Worm (Caenorhabditis elegans) whole organism, early embryonic: ENCODE data around the gene str-131.
A peak's percentile ranks its signal among the peaks of the same experiment; 100 is the strongest.

Source experiments
- B0310.2 ChIP-seq: sonication (generic microtip); optimal IDR thresholded peaks from 2 replicates; lab custom pipeline; 2016; ENCODE audit warnings: mild to moderate bottlenecking, missing genetic modification characterization, missing compliant biosample characterization
- F13C5.2 ChIP-seq: sonication (generic microtip); optimal IDR thresholded peaks from 2 replicates; lab custom pipeline; 2017; ENCODE audit warnings: mild to moderate bottlenecking, missing genetic modification characterization, inconsistent platforms, missing compliant biosample characterization
- aly-1 ChIP-seq: sonication (generic microtip); optimal IDR thresholded peaks from 2 replicates; lab custom pipeline; 2016; ENCODE audit warnings: missing genetic modification characterization, missing compliant biosample characterization
- ama-1 ChIP-seq: fragments of 150-350 bp; optimal IDR thresholded peaks from 2 replicates; lab custom pipeline; 2014
- ceh-13 ChIP-seq: fragments of 200-800 bp; sonication (Bioruptor generic); optimal IDR thresholded peaks from 2 replicates; lab custom pipeline; 2018; ENCODE audit warnings: mild to moderate bottlenecking, missing genetic modification characterization, missing compliant biosample characterization
- ceh-36 ChIP-seq: sonication (generic microtip); optimal IDR thresholded peaks from 2 replicates; lab custom pipeline; 2016; ENCODE audit warnings: missing genetic modification characterization, inconsistent platforms, missing compliant biosample characterization
- ets-7 ChIP-seq: sonication (generic microtip); optimal IDR thresholded peaks from 2 replicates; lab custom pipeline; 2016; ENCODE audit warnings: missing genotype, missing genetic modification characterization, missing compliant biosample characterization
- flt-1 ChIP-seq: fragments of 200-800 bp; sonication (Bioruptor generic); IDR thresholded peaks from 2 replicates; pipeline ENCODE4 v1.3.6; 2022; ENCODE audit warnings: missing genetic modification characterization, missing compliant biosample characterization
- hmbx-1 ChIP-seq: sonication (generic microtip); optimal IDR thresholded peaks from 2 replicates; lab custom pipeline; 2016; ENCODE audit warnings: mild to moderate bottlenecking, missing genetic modification characterization, missing compliant biosample characterization
- hmg-4 ChIP-seq: fragments of 200-800 bp; sonication (Bioruptor generic); optimal IDR thresholded peaks from 2 replicates; lab custom pipeline; 2018; ENCODE audit warnings: mild to moderate bottlenecking, missing genetic modification characterization, missing compliant biosample characterization
- hnd-1 ChIP-seq: sonication (generic microtip); optimal IDR thresholded peaks from 2 replicates; lab custom pipeline; 2016; ENCODE audit warnings: missing genetic modification characterization, missing compliant biosample characterization
- pes-1 ChIP-seq: fragments of 200-800 bp; sonication (Bioruptor generic); IDR thresholded peaks from 2 replicates; pipeline ENCODE4 v1.3.6; 2022; ENCODE audit warnings: missing genetic modification reagents, missing genetic modification characterization, missing compliant biosample characterization
- scrt-1 ChIP-seq: fragments of 200-800 bp; sonication (Bioruptor generic); IDR thresholded peaks from 2 replicates; pipeline ENCODE4 v1.3.6; 2022; ENCODE audit warnings: missing genetic modification characterization, missing compliant biosample characterization
- sea-1 ChIP-seq: fragments of 200-800 bp; sonication (Bioruptor generic); conservative IDR thresholded peaks from 2 replicates; pipeline ENCODE4 v1.3.6; 2022; ENCODE audit warnings: missing genetic modification characterization, missing compliant biosample characterization
- tbx-11 ChIP-seq: fragments of 200-800 bp; sonication (Bioruptor generic); IDR thresholded peaks from 2 replicates; pipeline ENCODE4 v1.3.6; 2022; ENCODE audit warnings: missing genetic modification characterization, missing compliant biosample characterization
- tbx-37 ChIP-seq: fragments of 200-800 bp; sonication (Bioruptor generic); conservative IDR thresholded peaks from 2 replicates; pipeline ENCODE4 v1.3.6; 2022; ENCODE audit warnings: missing genetic modification reagents, missing genetic modification characterization, missing compliant biosample characterization
- tra-4 ChIP-seq: sonication (generic microtip); optimal IDR thresholded peaks from 2 replicates; lab custom pipeline; 2017; ENCODE audit warnings: missing genetic modification characterization, missing compliant biosample characterization

str-131 gene

DNA sequence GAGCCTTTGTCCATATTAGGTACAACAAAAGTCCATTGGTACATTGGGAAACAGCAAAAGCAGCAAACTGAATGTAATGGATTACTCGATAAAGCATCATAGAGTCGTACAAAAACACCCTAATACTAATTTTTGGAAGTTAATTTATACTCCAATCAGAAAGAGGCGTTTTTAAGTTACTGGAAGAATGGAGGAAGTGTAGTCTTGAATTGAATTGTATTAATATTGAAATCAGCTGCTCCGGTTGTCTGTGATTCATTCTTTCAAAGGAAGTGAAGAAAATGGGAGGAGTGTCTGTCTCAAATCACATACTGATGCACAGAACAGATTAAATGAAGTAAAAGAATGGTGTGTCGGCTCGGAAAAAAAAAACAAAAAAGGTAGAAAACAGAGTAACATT lies at the start of gene str-131:
TSS of gene str-131 (minus strand) at position 101 of the 400 bp plus-strand sequence.
- TF ChIP-seq tbx-11 (GFP tag; lab: Robert Waterston, UW) (no peak), ets-7 (tag; lab: Kevin White, UChicago) (no peak), tbx-37 (GFP tag; lab: Robert Waterston, UW) (no peak), hmg-4 (GFP tag; lab: Kevin White, UChicago) (no peak), sea-1 (no peak), hmbx-1 (no peak), tra-4 (tag; lab: Kevin White, UChicago) (no peak), flt-1 (GFP tag; lab: Robert Waterston, UW) (no peak), B0310.2 (tag; lab: Kevin White, UChicago) (no peak), ama-1 (no peak), hnd-1 (tag; lab: Kevin White, UChicago) (no peak), scrt-1 (GFP tag; lab: Robert Waterston, UW) (no peak), aly-1 (no peak), pes-1 (no peak), F13C5.2 (tag; lab: Kevin White, UChicago) (no peak), ceh-36 (tag; lab: Kevin White, UChicago) (no peak), ceh-13 (no peak)

ce11 chrV:8130812-8131211 lies 49.3 kb upstream of the str-131 start:
- TF ChIP-seq ceh-36 (tag; lab: Kevin White, UChicago) (no peak), pes-1 (no peak), hmg-4 (GFP tag; lab: Kevin White, UChicago) (no peak), hmbx-1 (no peak), tra-4 (tag; lab: Kevin White, UChicago) (no peak), hnd-1 (tag; lab: Kevin White, UChicago) (no peak), flt-1 (GFP tag; lab: Robert Waterston, UW) (no peak), ceh-13 (no peak), sea-1 (no peak), scrt-1 (GFP tag; lab: Robert Waterston, UW) (no peak), tbx-37 (GFP tag; lab: Robert Waterston, UW) (no peak)

ce11 chrV:8130149-8130661 lies 48.7 kb upstream of the str-131 start, which contains the start of gene snap-1:
TSS of gene snap-1 (plus strand) at chrV:8130611.
- TF ChIP-seq aly-1 (no peak), pes-1 (no peak), ceh-36 (tag; lab: Kevin White, UChicago) (no peak), hmg-4 (GFP tag; lab: Kevin White, UChicago) (no peak), scrt-1 (GFP tag; lab: Robert Waterston, UW) (no peak), B0310.2 (tag; lab: Kevin White, UChicago) (no peak), flt-1 (GFP tag; lab: Robert Waterston, UW) (no peak), hnd-1 (tag; lab: Kevin White, UChicago) (no peak), ceh-13 (no peak), hmbx-1 (no peak), F13C5.2 (tag; lab: Kevin White, UChicago) (no peak), tbx-11 (GFP tag; lab: Robert Waterston, UW) (no peak), tbx-37 (GFP tag; lab: Robert Waterston, UW) (no peak)

- TF ChIP-seq tbx-11 (GFP tag; lab: Robert Waterston, UW) = 0 out of 2 replicates have a peak, but pooled peaks have one; percentile 35
- no peak for TF ChIP-seq hnd-1 (tag; lab: Kevin White, UChicago)
- TF ChIP-seq tra-4 (tag; lab: Kevin White, UChicago) = no peak
These were observed 48.2 kb upstream of the str-131 start for ce11 chrV:8129719-8130118.

ce11 chrV:8129252-8129651 lies 47.8 kb upstream of the str-131 start, which contains the start of gene spr-1:
TSS of gene spr-1 (minus strand) at chrV:8129352.
- no peak for TF ChIP-seq pes-1
- TF ChIP-seq ceh-13 = no peak
- no peak for TF ChIP-seq hnd-1 (tag; lab: Kevin White, UChicago)
- TF ChIP-seq tbx-37 (GFP tag; lab: Robert Waterston, UW) = no peak
- TF ChIP-seq scrt-1 (GFP tag; lab: Robert Waterston, UW) = no peak
- TF ChIP-seq sea-1 = no peak
- TF ChIP-seq F13C5.2 (tag; lab: Kevin White, UChicago) = no peak

- TF ChIP-seq flt-1 (GFP tag; lab: Robert Waterston, UW) (no peak), ama-1 (no peak), scrt-1 (GFP tag; lab: Robert Waterston, UW) (no peak), tbx-37 (GFP tag; lab: Robert Waterston, UW) (no peak), ets-7 (tag; lab: Kevin White, UChicago) (no peak), hnd-1 (tag; lab: Kevin White, UChicago) (no peak), sea-1 (no peak), tra-4 (tag; lab: Kevin White, UChicago) (no peak), hmg-4 (GFP tag; lab: Kevin White, UChicago) (no peak), tbx-11 (GFP tag; lab: Robert Waterston, UW) (no peak)
These were observed 41.9 kb upstream of the str-131 start, which contains the start of gene D1014.5 for ce11 chrV:8123384-8123783. TSS of gene D1014.5 (plus strand) at chrV:8123684.

ce11 chrV:8120868-8121267 lies 39.4 kb upstream of the str-131 start, which contains the start of gene D1014.6:
TSS of gene D1014.6 (plus strand) at chrV:8121168.
- TF ChIP-seq tra-4 (tag; lab: Kevin White, UChicago) (no peak), hnd-1 (tag; lab: Kevin White, UChicago) (no peak), B0310.2 (tag; lab: Kevin White, UChicago) (no peak), flt-1 (GFP tag; lab: Robert Waterston, UW) (no peak), ceh-36 (tag; lab: Kevin White, UChicago) (no peak), hmg-4 (GFP tag; lab: Kevin White, UChicago) (no peak), ceh-13 (no peak)

DNA sequence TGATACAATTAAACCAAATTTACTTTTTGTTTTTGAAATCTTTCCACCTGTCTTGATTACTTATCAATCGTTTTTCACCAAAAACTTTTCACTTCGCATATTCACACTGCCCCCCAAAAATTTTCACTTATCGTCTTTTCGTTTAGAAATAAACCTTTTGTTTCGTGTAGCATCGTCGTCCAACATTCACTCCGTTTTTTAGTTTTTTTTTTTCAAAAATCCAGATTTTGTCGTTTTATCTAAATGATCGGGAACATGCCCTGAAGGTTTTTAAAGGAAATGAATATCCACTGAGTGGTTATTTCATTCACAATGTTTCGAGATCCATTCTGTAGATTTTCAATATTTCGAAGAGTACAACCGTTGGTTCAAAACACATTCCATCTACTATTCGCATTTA lies 36.5 kb upstream of the str-131 start, which contains the start of gene D1014.7:
TSS of gene D1014.7 (plus strand) at position 301 of the 400 bp plus-strand sequence.
- TF ChIP-seq hmg-4 (GFP tag; lab: Kevin White, UChicago) (no peak), scrt-1 (GFP tag; lab: Robert Waterston, UW) (no peak), hnd-1 (tag; lab: Kevin White, UChicago) (no peak), ama-1 (no peak), aly-1 (no peak), F13C5.2 (tag; lab: Kevin White, UChicago) (no peak), tbx-11 (GFP tag; lab: Robert Waterston, UW) (no peak), hmbx-1 (no peak), tra-4 (tag; lab: Kevin White, UChicago) (no peak), ceh-13 (no peak), pes-1 (no peak)
